Worm (Caenorhabditis elegans): ENCODE measurements around the gene nas-38.

- TF ChIP-seq nhr-77 (tag; optimal IDR thresholded peaks at IDR 0.05) (no peak), ama-1 (optimal IDR thresholded peaks at IDR 0.05) (no peak), ces-1 (GFP tag; optimal IDR thresholded peaks at IDR 0.05) (no peak), ceh-82 (tag; optimal IDR thresholded peaks at IDR 0.05) (no peak), attf-4 (tag; optimal IDR thresholded peaks at IDR 0.05) (no peak), egl-43 (GFP tag; IDR thresholded peaks at IDR 0.05) (no peak), nhr-11 (tag; optimal IDR thresholded peaks at IDR 0.05) (no peak), mep-1 (tag; optimal IDR thresholded peaks at IDR 0.05) (no peak), daf-12 (tag; optimal IDR thresholded peaks at IDR 0.05) (no peak), unc-62 (GFP tag; optimal IDR thresholded peaks at IDR 0.05 in 1 of 2) (no peak), unc-62 (tag; optimal IDR thresholded peaks at IDR 0.05) (no peak), fos-1 (tag; optimal IDR thresholded peaks at IDR 0.05) (no peak), F49E8.2 (tag; optimal IDR thresholded peaks at IDR 0.05; ENCODE audit: borderline replicate concordance) (no peak), pqm-1 (tag; optimal IDR thresholded peaks at IDR 0.05) (no peak)
Observed at ce11 chrX:557857-558256, at the start of gene nas-38.

Data from whole organism, L4 larva.